Worm (Caenorhabditis elegans): ENCODE data around the gene cnc-5.

Gene cnc-5

ce11 chrV:1445081-1445480 lies at the start of gene cnc-5:
Gene cnc-5 (plus strand): TSS chrV:1445381.
- TF ChIP-seq ref-1 (GFP tag; conservative IDR thresholded peaks at IDR 0.05) (no peak), cog-1 (tag; optimal IDR thresholded peaks at IDR 0.05) (no peak), T22C8.4 (GFP tag; IDR thresholded peaks at IDR 0.05) (no peak), klf-2 (GFP tag; conservative IDR thresholded peaks at IDR 0.05) (no peak), tab-1 (GFP tag; IDR thresholded peaks at IDR 0.05) (no peak), ztf-29 (GFP tag; IDR thresholded peaks at IDR 0.05) (no peak), ztf-23 (GFP tag; IDR thresholded peaks at IDR 0.05) (no peak), med-1 (GFP tag; optimal IDR thresholded peaks at IDR 0.05; ENCODE audit: insufficient read depth) (no peak), flt-1 (GFP tag; IDR thresholded peaks at IDR 0.05) (no peak)

ce11 chrV:1408116-1408515 lies 37.1 kb upstream of the cnc-5 start:
- TF ChIP-seq klf-2 (GFP tag; conservative IDR thresholded peaks at IDR 0.05) (no peak), cog-1 (tag; optimal IDR thresholded peaks at IDR 0.05) (no peak), T22C8.4 (GFP tag; IDR thresholded peaks at IDR 0.05) (no peak), ztf-29 (GFP tag; IDR thresholded peaks at IDR 0.05) (no peak), flt-1 (GFP tag; IDR thresholded peaks at IDR 0.05) (no peak), tab-1 (GFP tag; IDR thresholded peaks at IDR 0.05) (no peak), ztf-23 (GFP tag; IDR thresholded peaks at IDR 0.05) (no peak), ref-1 (GFP tag; conservative IDR thresholded peaks at IDR 0.05) (no peak), med-1 (GFP tag; optimal IDR thresholded peaks at IDR 0.05; ENCODE audit: insufficient read depth) (no peak)

- TF ChIP-seq ztf-23 (GFP tag; IDR thresholded peaks at IDR 0.05) (no peak), ref-1 (GFP tag; conservative IDR thresholded peaks at IDR 0.05) (no peak), ztf-29 (GFP tag; IDR thresholded peaks at IDR 0.05) (no peak), med-1 (GFP tag; optimal IDR thresholded peaks at IDR 0.05; ENCODE audit: insufficient read depth) (no peak), cog-1 (tag; optimal IDR thresholded peaks at IDR 0.05) (no peak), flt-1 (GFP tag; IDR thresholded peaks at IDR 0.05) (no peak), klf-2 (GFP tag; conservative IDR thresholded peaks at IDR 0.05) (no peak), T22C8.4 (GFP tag; IDR thresholded peaks at IDR 0.05) (no peak), tab-1 (GFP tag; IDR thresholded peaks at IDR 0.05) (no peak)
Measured at ce11 chrV:1410727-1411126, 34.5 kb upstream of the cnc-5 start.

- no peak for TF ChIP-seq ztf-29 (GFP tag; IDR thresholded peaks at IDR 0.05)
- TF ChIP-seq tab-1 (GFP tag; IDR thresholded peaks at IDR 0.05), result no peak
- TF ChIP-seq klf-2 (GFP tag; conservative IDR thresholded peaks at IDR 0.05), result no peak
- no peak for TF ChIP-seq flt-1 (GFP tag; IDR thresholded peaks at IDR 0.05)
- TF ChIP-seq ztf-23 (GFP tag; IDR thresholded peaks at IDR 0.05), result no peak
- no peak for TF ChIP-seq med-1 (GFP tag; optimal IDR thresholded peaks at IDR 0.05; ENCODE audit: insufficient read depth)
- no peak for TF ChIP-seq cog-1 (tag; optimal IDR thresholded peaks at IDR 0.05)
- no peak for TF ChIP-seq T22C8.4 (GFP tag; IDR thresholded peaks at IDR 0.05)
- TF ChIP-seq ref-1 (GFP tag; conservative IDR thresholded peaks at IDR 0.05), result no peak
Measured at ce11 chrV:1411459-1411858, 33.7 kb upstream of the cnc-5 start, which contains the start of gene snt-5. Gene snt-5 (minus strand): TSS chrV:1411559.

ce11 chrV:1414615-1415433 lies 30.4 kb upstream of the cnc-5 start:
- TF ChIP-seq med-1 (GFP tag; optimal IDR thresholded peaks at IDR 0.05; ENCODE audit: insufficient read depth), result no peak
- no peak for TF ChIP-seq T22C8.4 (GFP tag; IDR thresholded peaks at IDR 0.05)
- no peak for TF ChIP-seq ref-1 (GFP tag; conservative IDR thresholded peaks at IDR 0.05)
- TF ChIP-seq flt-1 (GFP tag; IDR thresholded peaks at IDR 0.05), result no peak
- TF ChIP-seq ztf-29 (GFP tag; IDR thresholded peaks at IDR 0.05), result no peak
- TF ChIP-seq ztf-23 (GFP tag; IDR thresholded peaks at IDR 0.05), result no peak
- no peak for TF ChIP-seq klf-2 (GFP tag; conservative IDR thresholded peaks at IDR 0.05)
- no peak for TF ChIP-seq cog-1 (tag; optimal IDR thresholded peaks at IDR 0.05)
- no peak for TF ChIP-seq tab-1 (GFP tag; IDR thresholded peaks at IDR 0.05)

ce11 chrV:1416154-1416553 lies 29.0 kb upstream of the cnc-5 start:
- TF ChIP-seq med-1 (GFP tag; optimal IDR thresholded peaks at IDR 0.05; ENCODE audit: insufficient read depth) (no peak), flt-1 (GFP tag; IDR thresholded peaks at IDR 0.05) (no peak), cog-1 (tag; optimal IDR thresholded peaks at IDR 0.05) (no peak)

- no peak for TF ChIP-seq flt-1 (GFP tag; IDR thresholded peaks at IDR 0.05)
- TF ChIP-seq cog-1 (tag; optimal IDR thresholded peaks at IDR 0.05), result no peak
- no peak for TF ChIP-seq ztf-29 (GFP tag; IDR thresholded peaks at IDR 0.05)
- TF ChIP-seq ztf-23 (GFP tag; IDR thresholded peaks at IDR 0.05), result no peak
- no peak for TF ChIP-seq tab-1 (GFP tag; IDR thresholded peaks at IDR 0.05)
- TF ChIP-seq T22C8.4 (GFP tag; IDR thresholded peaks at IDR 0.05), result no peak
- no peak for TF ChIP-seq klf-2 (GFP tag; conservative IDR thresholded peaks at IDR 0.05)
- no peak for TF ChIP-seq ref-1 (GFP tag; conservative IDR thresholded peaks at IDR 0.05)
- TF ChIP-seq med-1 (GFP tag; optimal IDR thresholded peaks at IDR 0.05; ENCODE audit: insufficient read depth), result no peak
Measured at ce11 chrV:1422269-1422668, 22.9 kb upstream of the cnc-5 start.

- no peak for TF ChIP-seq ztf-23 (GFP tag; IDR thresholded peaks at IDR 0.05)
- TF ChIP-seq med-1 (GFP tag; optimal IDR thresholded peaks at IDR 0.05; ENCODE audit: insufficient read depth), result no peak
- no peak for TF ChIP-seq cog-1 (tag; optimal IDR thresholded peaks at IDR 0.05)
- peak; percentile 65; the same call in 1 of the 2 replicates for TF ChIP-seq ztf-29 (GFP tag; IDR thresholded peaks at IDR 0.05)
- no peak for TF ChIP-seq ref-1 (GFP tag; conservative IDR thresholded peaks at IDR 0.05)
Measured at ce11 chrV:1423338-1423737, 21.8 kb upstream of the cnc-5 start.

ce11 chrV:1425595-1425994 lies 19.6 kb upstream of the cnc-5 start, which contains the start of gene R12A1.3:
Gene R12A1.3 (minus strand): TSS chrV:1425794.
- no peak for TF ChIP-seq cog-1 (tag; optimal IDR thresholded peaks at IDR 0.05)
- no peak for TF ChIP-seq med-1 (GFP tag; optimal IDR thresholded peaks at IDR 0.05; ENCODE audit: insufficient read depth)
- TF ChIP-seq tab-1 (GFP tag; IDR thresholded peaks at IDR 0.05), result no peak
- no peak for TF ChIP-seq ref-1 (GFP tag; conservative IDR thresholded peaks at IDR 0.05)

- no peak for TF ChIP-seq T22C8.4 (GFP tag; IDR thresholded peaks at IDR 0.05)
- TF ChIP-seq klf-2 (GFP tag; conservative IDR thresholded peaks at IDR 0.05), result no peak
- no peak for TF ChIP-seq ztf-23 (GFP tag; IDR thresholded peaks at IDR 0.05)
- TF ChIP-seq tab-1 (GFP tag; IDR thresholded peaks at IDR 0.05), result no peak
- no peak for TF ChIP-seq ref-1 (GFP tag; conservative IDR thresholded peaks at IDR 0.05)
- no peak for TF ChIP-seq ztf-29 (GFP tag; IDR thresholded peaks at IDR 0.05)
- no peak for TF ChIP-seq cog-1 (tag; optimal IDR thresholded peaks at IDR 0.05)
- no peak for TF ChIP-seq med-1 (GFP tag; optimal IDR thresholded peaks at IDR 0.05; ENCODE audit: insufficient read depth)
- no peak for TF ChIP-seq flt-1 (GFP tag; IDR thresholded peaks at IDR 0.05)
Measured at ce11 chrV:1431702-1432187, 13.4 kb upstream of the cnc-5 start, which contains the start of gene ges-1. Gene ges-1 (minus strand): TSS chrV:1432137.
